Worm (Caenorhabditis elegans): ENCODE results near the gene F32A11.1.

DNA sequence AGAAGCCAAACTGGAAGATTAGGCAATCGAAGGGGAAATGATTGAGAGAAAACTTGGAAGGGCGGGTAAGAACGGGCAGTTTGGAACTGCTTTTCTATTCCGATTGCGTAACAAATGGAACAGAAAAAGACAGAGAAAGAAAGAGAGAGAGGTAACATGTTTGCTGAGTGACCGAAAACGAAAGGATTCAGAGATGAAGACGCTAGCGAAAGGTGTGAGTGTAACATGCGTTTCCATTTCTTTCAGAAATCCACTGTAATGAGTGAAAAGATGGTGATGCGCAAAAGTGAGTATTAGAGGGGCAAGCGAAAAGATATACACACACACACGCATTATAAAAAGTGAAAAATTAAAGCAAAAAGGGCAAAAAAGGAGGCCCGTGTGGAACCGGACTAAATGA lies 10.4 kb downstream of the F32A11.1 start:
- TF ChIP-seq T22C8.4 (GFP tag; IDR thresholded peaks at IDR 0.05) (no peak), med-1 (GFP tag; optimal IDR thresholded peaks at IDR 0.05; ENCODE audit: insufficient read depth) (no peak), ref-1 (GFP tag; conservative IDR thresholded peaks at IDR 0.05) (no peak), ztf-23 (GFP tag; IDR thresholded peaks at IDR 0.05) (no peak), flt-1 (GFP tag; IDR thresholded peaks at IDR 0.05) (no peak), ztf-29 (GFP tag; IDR thresholded peaks at IDR 0.05) (no peak)

Data from whole organism, midembryonic.